Fruit fly (Drosophila melanogaster): ENCODE results near the gene ChAT.

ChAT gene

dm6 chr3R:18677500-18677940 lies 27.8 kb upstream of the ChAT start, which contains the start of the genes dind and CG7706 (continued):
- TF ChIP-seq CG30020 (tag; optimal IDR thresholded peaks at IDR 0.05) (peak; percentile 86), CG3281 (GFP tag; optimal IDR thresholded peaks at IDR 0.05) (no peak), CG10565 (GFP tag; optimal IDR thresholded peaks at IDR 0.05) (no peak), CG18599 (GFP tag; optimal IDR thresholded peaks at IDR 0.05) (no peak), sr (GFP tag; IDR thresholded peaks at IDR 0.05) (no peak), CG10274 (GFP tag; optimal IDR thresholded peaks at IDR 0.05) (no peak), CG17829 (tag; optimal IDR thresholded peaks at IDR 0.05) (peak; percentile 15), Bdp1 (GFP tag; optimal IDR thresholded peaks at IDR 0.05) (no peak), pzg (GFP tag; optimal IDR thresholded peaks at IDR 0.05) (peak; percentile 51), CG2120 (GFP tag; optimal IDR thresholded peaks at IDR 0.05) (peak; percentile 33), Dip3 (GFP tag; optimal IDR thresholded peaks at IDR 0.05) (peak; percentile 0), esg (GFP tag; conservative IDR thresholded peaks at IDR 0.05) (no peak), CG31388 (GFP tag; optimal IDR thresholded peaks at IDR 0.05) (no peak), Dp (GFP tag; optimal IDR thresholded peaks at IDR 0.05) (peak; percentile 40), CG30403 (GFP tag; optimal IDR thresholded peaks at IDR 0.05) (peak; percentile 12), trem (tag; optimal IDR thresholded peaks at IDR 0.05) (peak; percentile 70), HmgZ (tag; optimal IDR thresholded peaks at IDR 0.05) (peak; percentile 15), CG8924 (tag; optimal IDR thresholded peaks at IDR 0.05) (peak; percentile 4), ssp (GFP tag; IDR thresholded peaks at IDR 0.05) (peak; percentile 86), scrt (GFP tag; optimal IDR thresholded peaks at IDR 0.05) (peak; percentile 69), YL-1 (GFP tag; optimal IDR thresholded peaks at IDR 0.05) (peak; percentile 50), CG3847 (GFP tag; IDR thresholded peaks at IDR 0.05) (peak; percentile 38; the same call in 1 of the 2 replicates), Dbx (GFP tag; IDR thresholded peaks at IDR 0.05) (no peak), Dfd (GFP tag; optimal IDR thresholded peaks at IDR 0.05) (no peak), CG18011 (GFP tag; optimal IDR thresholded peaks at IDR 0.05) (peak; percentile 42), CG2116 (GFP tag; optimal IDR thresholded peaks at IDR 0.05) (peak; percentile 54), crp (GFP tag; optimal IDR thresholded peaks at IDR 0.05) (peak; percentile 32 to 89), ap (GFP tag; IDR thresholded peaks at IDR 0.05) (no peak), nmo (GFP tag; optimal IDR thresholded peaks at IDR 0.05) (peak; percentile 81), knrl (GFP tag; IDR thresholded peaks at IDR 0.05; ENCODE audit: partially characterized antibody) (no peak), sd (tag; optimal IDR thresholded peaks at IDR 0.05) (peak; percentile 93), CG31365 (tag; optimal IDR thresholded peaks at IDR 0.05) (no peak), vnd (GFP tag; IDR thresholded peaks at IDR 0.05; ENCODE audit: partially characterized antibody) (no peak), CG17328 (GFP tag; IDR thresholded peaks at IDR 0.05) (no peak), phol (tag; optimal IDR thresholded peaks at IDR 0.05) (peak; percentile 52), HLH4C (GFP tag; IDR thresholded peaks at IDR 0.05; ENCODE audit: partially characterized antibody) (no peak), sens-2 (GFP tag; IDR thresholded peaks at IDR 0.05) (no peak), crol (GFP tag; IDR thresholded peaks at IDR 0.05) (no peak)

DNA sequence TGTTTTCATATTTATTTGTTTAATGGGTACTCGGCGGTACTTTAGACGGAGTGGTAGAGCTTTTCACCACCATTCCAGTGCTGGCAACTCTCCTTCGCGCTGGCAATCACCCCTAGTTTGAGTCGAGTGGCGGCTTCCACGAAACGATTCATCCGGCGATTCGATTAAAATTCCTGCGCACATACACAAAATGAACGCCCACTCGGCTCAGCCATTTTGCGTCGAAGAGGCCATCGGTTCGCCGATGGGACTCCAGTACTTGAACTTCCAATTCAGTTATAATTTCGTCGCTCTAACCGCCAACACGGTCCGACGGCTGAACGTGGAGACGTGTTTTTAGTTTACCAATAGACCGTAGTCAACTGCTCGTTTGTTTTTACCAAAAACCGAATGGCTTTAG lies 25.0 kb upstream of the ChAT start, which contains the start of the genes CG46318 and ChT:
TSS of gene CG46318 (plus strand) at position 273 of the 400 bp plus-strand sequence.
TSS of gene ChT (plus strand) at position 273 of the 400 bp plus-strand sequence.
- TF ChIP-seq Drgx (GFP tag; IDR thresholded peaks at IDR 0.05) (0 out of 2 replicates have a peak, but pooled peaks have one; percentile 6), CG4820 (GFP tag; optimal IDR thresholded peaks at IDR 0.05) (no peak), Deaf1 (tag; optimal IDR thresholded peaks at IDR 0.05) (peak; percentile 86), ham (GFP tag; IDR thresholded peaks at IDR 0.05) (no peak), Nf-YC (tag; optimal IDR thresholded peaks at IDR 0.05) (peak; percentile 47), nerfin-1 (tag; optimal IDR thresholded peaks at IDR 0.05) (peak; percentile 68), ewg (GFP tag; optimal IDR thresholded peaks at IDR 0.05) (peak; percentile 15), Sry-β (GFP tag; optimal IDR thresholded peaks at IDR 0.05) (no peak)

All from whole organism, embryonic.